Fruit fly (Drosophila melanogaster) whole organism, pupa: ENCODE measurements around the gene Qsox3.

ENCODE experiments used
- CG10348 ChIP-seq: fragments of 200-800 bp; sonication (Bioruptor generic); IDR thresholded peaks from 2 replicates; pipeline ENCODE4 v1.3.6; 2022; ENCODE audit warnings: missing biosample characterization, missing genetic modification characterization
- CG12605 ChIP-seq: fragments of 200-800 bp; sonication (Bioruptor generic); IDR thresholded peaks from 2 replicates; pipeline ENCODE4 v1.3.6; 2022; ENCODE audit warnings: missing biosample characterization, missing genetic modification characterization
- CG13204 ChIP-seq: fragments of 200-800 bp; sonication (Bioruptor generic); optimal IDR thresholded peaks from 2 replicates; lab custom pipeline; 2018; ENCODE audit warnings: missing biosample characterization, mild to moderate bottlenecking, missing genetic modification characterization, moderate library complexity
- CG14655 ChIP-seq: fragments of 200-800 bp; sonication (Bioruptor generic); optimal IDR thresholded peaks from 3 replicates; lab custom pipeline; 2017; ENCODE audit warnings: mild to moderate bottlenecking, missing biosample characterization, missing genetic modification reagents, missing genetic modification characterization
- CG15710 ChIP-seq: fragments of 200-800 bp; sonication (Bioruptor generic); optimal IDR thresholded peaks from 2 replicates; lab custom pipeline; 2018; ENCODE audit warnings: missing biosample characterization, mild to moderate bottlenecking, missing genetic modification characterization, moderate library complexity
- CG17806 ChIP-seq: fragments of 200-800 bp; sonication (Bioruptor generic); optimal IDR thresholded peaks from 2 replicates; lab custom pipeline; 2018; ENCODE audit warnings: missing biosample characterization, mild to moderate bottlenecking, missing genetic modification characterization, moderate library complexity
- CG32121 ChIP-seq: fragments of 200-800 bp; sonication (Bioruptor generic); IDR thresholded peaks from 2 replicates; pipeline ENCODE4 v1.3.6; 2022; ENCODE audit warnings: missing biosample characterization, missing genetic modification characterization
- CG34367 ChIP-seq: fragments of 200-800 bp; sonication (Bioruptor generic); optimal IDR thresholded peaks from 2 replicates; lab custom pipeline; 2018; ENCODE audit warnings: missing biosample characterization, mild to moderate bottlenecking, missing genetic modification characterization
- CG4496 ChIP-seq: fragments of 200-800 bp; sonication (Bioruptor generic); IDR thresholded peaks from 3 replicates; pipeline ENCODE4 v1.3.6; 2022; ENCODE audit warnings: missing biosample characterization, missing genetic modification characterization
- CG8159 ChIP-seq: fragments of 200-800 bp; sonication (Bioruptor generic); optimal IDR thresholded peaks from 3 replicates; lab custom pipeline; 2018; ENCODE audit warnings: missing biosample characterization, mild to moderate bottlenecking, missing genetic modification characterization, moderate library complexity
- CG8301 ChIP-seq: fragments of 200-800 bp; sonication (Bioruptor generic); optimal IDR thresholded peaks from 2 replicates; lab custom pipeline; 2018; ENCODE audit warnings: missing biosample characterization, mild to moderate bottlenecking, missing genetic modification characterization
- CG9948 ChIP-seq: fragments of 200-800 bp; sonication (Bioruptor generic); optimal IDR thresholded peaks from 2 replicates; lab custom pipeline; 2018; ENCODE audit warnings: missing biosample characterization, mild to moderate bottlenecking, missing genetic modification characterization, moderate library complexity
- D1 ChIP-seq: fragments of 200-800 bp; sonication (Bioruptor generic); optimal IDR thresholded peaks from 2 replicates; lab custom pipeline; 2018; ENCODE audit warnings: missing biosample characterization, mild to moderate bottlenecking, missing genetic modification characterization, moderate library complexity
- EcR ChIP-seq: fragments of 200-800 bp; sonication (Bioruptor generic); optimal IDR thresholded peaks from 3 replicates; lab custom pipeline; 2019; ENCODE audit warnings: missing biosample characterization, missing genetic modification characterization, mild to moderate bottlenecking, moderate library complexity, missing genetic modification reagents
- Ets98B ChIP-seq: fragments of 200-800 bp; sonication (Bioruptor generic); IDR thresholded peaks from 2 replicates; pipeline ENCODE4 v1.3.6; 2022; ENCODE audit warnings: missing biosample characterization, missing genetic modification characterization
- Pif1A ChIP-seq: fragments of 200-800 bp; sonication (Bioruptor generic); optimal IDR thresholded peaks from 3 replicates; lab custom pipeline; 2016; ENCODE audit warnings: missing biosample characterization, missing genetic modification characterization
- Pif1B ChIP-seq: fragments of 200-800 bp; sonication (Bioruptor generic); optimal IDR thresholded peaks from 3 replicates; lab custom pipeline; 2016; ENCODE audit warnings: missing biosample characterization, missing genetic modification characterization
- Snoo ChIP-seq: fragments of 200-800 bp; sonication (Bioruptor generic); optimal IDR thresholded peaks from 3 replicates; lab custom pipeline; 2017; ENCODE audit warnings: missing biosample characterization, mild to moderate bottlenecking, missing genetic modification characterization, inconsistent platforms
- fd96Ca ChIP-seq: fragments of 200-800 bp; sonication (Bioruptor generic); IDR thresholded peaks from 3 replicates; pipeline ENCODE4 v1.3.6; 2022; ENCODE audit warnings: missing biosample characterization, missing genetic modification characterization
- gl ChIP-seq: fragments of 200-800 bp; sonication (Bioruptor generic); optimal IDR thresholded peaks from 2 replicates; lab custom pipeline; 2018; ENCODE audit warnings: missing biosample characterization, mild to moderate bottlenecking, missing genetic modification characterization
- rn ChIP-seq: fragments of 200-800 bp; sonication (Bioruptor generic); IDR thresholded peaks from 2 replicates; pipeline ENCODE4 v1.3.6; 2022; ENCODE audit warnings: missing biosample characterization, missing genetic modification characterization

The Qsox3 gene

dm6 chr3R:21956340-21956739 is 44.7 kb downstream of the Qsox3 start:
- peak; percentile 30; the same call in 1 of the 3 replicates for TF ChIP-seq CG4496 (GFP tag; lab: Robert Waterston, UW)
- no peak for TF ChIP-seq Snoo (tag; lab: Kevin White, UChicago)
- no peak for TF ChIP-seq CG17806 (tag; lab: Kevin White, UChicago)
- no peak for TF ChIP-seq CG34367 (tag; lab: Kevin White, UChicago)
- TF ChIP-seq Ets98B = peak; percentile 38; the same call in 1 of the 2 replicates
- TF ChIP-seq CG9948 (tag; lab: Kevin White, UChicago) = no peak
- no peak for TF ChIP-seq CG32121 (GFP tag; lab: Robert Waterston, UW)
- TF ChIP-seq rn = no peak
- TF ChIP-seq EcR (GFP tag; lab: Kevin White, UChicago) = no peak
- TF ChIP-seq CG13204 (GFP tag; lab: Kevin White, UChicago) = no peak
- no peak for TF ChIP-seq CG10348
- TF ChIP-seq gl (tag; lab: Kevin White, UChicago) = no peak
- no peak for TF ChIP-seq CG15710 (tag; lab: Kevin White, UChicago)
- no peak for TF ChIP-seq CG12605 (GFP tag; lab: Robert Waterston, UW)
- 0 out of 3 replicates have a peak, but pooled peaks have one; percentile 25 for TF ChIP-seq fd96Ca (GFP tag; lab: Robert Waterston, UW)
- no peak for TF ChIP-seq D1 (tag; lab: Kevin White, UChicago)
- peak; percentile 12 for TF ChIP-seq CG14655 (GFP tag; lab: Kevin White, UChicago)
- TF ChIP-seq CG8159 (tag; lab: Kevin White, UChicago) = no peak
- no peak for TF ChIP-seq Pif1B (GFP tag; lab: Kevin White, UChicago)
- TF ChIP-seq CG8301 (tag; lab: Kevin White, UChicago) = no peak
- peak; percentile 28 for TF ChIP-seq Pif1A (GFP tag; lab: Kevin White, UChicago)
